Fruit fly (Drosophila melanogaster) whole organism, embryonic: ENCODE data around the gene fz.

ENCODE experiments used
- Asciz ChIP-seq: fragments of 200-800 bp; sonication (Bioruptor generic); optimal IDR thresholded peaks from 2 replicates; lab custom pipeline; 2017; ENCODE audit warnings: missing biosample characterization, mild to moderate bottlenecking, missing genetic modification characterization, missing genetic modification reagents
- Awh ChIP-seq: fragments of 200-800 bp; sonication (Bioruptor generic); IDR thresholded peaks from 2 replicates; pipeline ENCODE4, ENCODE4 v1.3.6; 2022; ENCODE audit warnings: missing biosample characterization, missing genetic modification characterization
- CG1024 ChIP-seq: fragments of 200-800 bp; sonication (Bioruptor generic); IDR thresholded peaks from 2 replicates; pipeline ENCODE4 v1.3.6; 2022; ENCODE audit warnings: missing biosample characterization, missing genetic modification characterization
- CG11247 ChIP-seq: fragments of 200-800 bp; sonication (Bioruptor generic); IDR thresholded peaks from 2 replicates; pipeline ENCODE4 v1.3.6; 2022; ENCODE audit warnings: missing biosample characterization, missing genetic modification characterization
- CG11695 ChIP-seq: fragments of 200-800 bp; sonication (Bioruptor generic); IDR thresholded peaks from 3 replicates; pipeline ENCODE4 v1.3.6; 2022; ENCODE audit warnings: missing biosample characterization, missing genetic modification characterization
- CG13123 ChIP-seq: fragments of 200-800 bp; sonication (Bioruptor generic); optimal IDR thresholded peaks from 2 replicates; lab custom pipeline; 2016; ENCODE audit warnings: missing biosample characterization, missing genetic modification characterization
- CG16813 ChIP-seq: fragments of 200-800 bp; sonication (Bioruptor generic); IDR thresholded peaks from 3 replicates; pipeline ENCODE4 v1.3.6; 2022; ENCODE audit warnings: missing biosample characterization, missing genetic modification characterization; ENCODE audit not compliant: partially characterized antibody
- CG17186 ChIP-seq: fragments of 200-800 bp; sonication (Bioruptor generic); optimal IDR thresholded peaks from 3 replicates; lab custom pipeline; 2017; ENCODE audit warnings: missing biosample characterization, missing genetic modification reagents, missing genetic modification characterization
- CG17361 ChIP-seq: fragments of 200-800 bp; sonication (Bioruptor generic); IDR thresholded peaks from 3 replicates; pipeline ENCODE4 v1.3.6; 2022; ENCODE audit warnings: missing biosample characterization, missing genetic modification characterization
- CG17802 ChIP-seq: fragments of 200-800 bp; sonication (Bioruptor generic); optimal IDR thresholded peaks from 2 replicates; lab custom pipeline; 2018; ENCODE audit warnings: missing biosample characterization, mild to moderate bottlenecking, missing genetic modification characterization, moderate library complexity
- CG17829 ChIP-seq: fragments of 200-800 bp; optimal IDR thresholded peaks from 2 replicates; lab custom pipeline; 2019; ENCODE audit warnings: missing biosample characterization, mild to moderate bottlenecking, missing genetic modification characterization, moderate library complexity
- CG18262 ChIP-seq: fragments of 200-800 bp; optimal IDR thresholded peaks from 3 replicates; lab custom pipeline; 2019; ENCODE audit warnings: missing biosample characterization, mild to moderate bottlenecking, missing genetic modification characterization, moderate library complexity
- CG1832 ChIP-seq: fragments of 200-800 bp; sonication (Bioruptor generic); optimal IDR thresholded peaks from 2 replicates; lab custom pipeline; 2017; ENCODE audit warnings: missing biosample characterization, mild to moderate bottlenecking, missing genetic modification characterization, inconsistent platforms
- CG2712 ChIP-seq: fragments of 200-800 bp; optimal IDR thresholded peaks from 3 replicates; lab custom pipeline; 2019; ENCODE audit warnings: missing biosample characterization, mild to moderate bottlenecking, missing genetic modification characterization, moderate library complexity
- CG31441 ChIP-seq: fragments of 200-800 bp; sonication (Bioruptor generic); IDR thresholded peaks from 2 replicates; pipeline ENCODE4 v1.3.6; 2022; ENCODE audit warnings: missing biosample characterization, missing genetic modification characterization
- CG32772 ChIP-seq: fragments of 200-800 bp; sonication (Bioruptor generic); IDR thresholded peaks from 2 replicates; pipeline ENCODE4 v1.3.6; 2022; ENCODE audit warnings: missing biosample characterization, missing genetic modification characterization
- CG4707 ChIP-seq: fragments of 200-800 bp; sonication (Bioruptor generic); optimal IDR thresholded peaks from 2 replicates; lab custom pipeline; 2018; ENCODE audit warnings: missing biosample characterization, mild to moderate bottlenecking, missing genetic modification characterization, moderate library complexity
- CG7372 ChIP-seq: fragments of 200-800 bp; sonication (Bioruptor generic); IDR thresholded peaks from 2 replicates; pipeline ENCODE4 v1.3.6; 2022; ENCODE audit warnings: missing biosample characterization, missing genetic modification characterization
- CG7556 ChIP-seq: fragments of 200-800 bp; sonication (Bioruptor generic); optimal IDR thresholded peaks from 2 replicates; lab custom pipeline; 2017; ENCODE audit warnings: missing biosample characterization, mild to moderate bottlenecking, missing genetic modification characterization
- CG8388 ChIP-seq: fragments of 200-800 bp; sonication (Bioruptor generic); optimal IDR thresholded peaks from 2 replicates; lab custom pipeline; 2019; ENCODE audit warnings: missing biosample characterization, mild to moderate bottlenecking, missing genetic modification characterization, moderate library complexity
- Chrac-16 ChIP-seq: fragments of 200-800 bp; sonication (Bioruptor generic); optimal IDR thresholded peaks from 3 replicates; lab custom pipeline; 2016; ENCODE audit warnings: missing biosample characterization, missing genetic modification characterization
- CkIIα-i1 ChIP-seq: fragments of 200-800 bp; sonication (Bioruptor generic); IDR thresholded peaks from 2 replicates; pipeline ENCODE4 v1.3.6; 2022; ENCODE audit warnings: missing biosample characterization, missing genetic modification characterization
- D19A ChIP-seq: fragments of 200-800 bp; optimal IDR thresholded peaks from 3 replicates; lab custom pipeline; 2019; ENCODE audit warnings: missing biosample characterization, mild to moderate bottlenecking, missing genetic modification characterization, moderate library complexity
- Ets65A ChIP-seq: fragments of 200-800 bp; sonication (Bioruptor generic); peaks from one replicate; lab custom pipeline; 2016; ENCODE audit warnings: missing biosample characterization, missing genetic modification characterization
- Myb ChIP-seq: fragments of 200-800 bp; sonication (Bioruptor generic); optimal IDR thresholded peaks from 2 replicates; lab custom pipeline; 2016; ENCODE audit warnings: missing biosample characterization, missing genetic modification characterization
- Rfx ChIP-seq: fragments of 200-800 bp; sonication (Bioruptor generic); IDR thresholded peaks from 2 replicates; pipeline ENCODE4 v1.3.6; 2022; ENCODE audit warnings: missing biosample characterization, missing genetic modification characterization
- Sox102F ChIP-seq: fragments of 200-800 bp; sonication (Bioruptor generic); optimal IDR thresholded peaks from 2 replicates; lab custom pipeline; 2018; ENCODE audit warnings: missing biosample characterization, mild to moderate bottlenecking, missing genetic modification characterization, moderate library complexity
- Ssrp ChIP-seq: fragments of 200-800 bp; sonication (Bioruptor generic); optimal IDR thresholded peaks from 2 replicates; lab custom pipeline; 2018; ENCODE audit warnings: missing biosample characterization, mild to moderate bottlenecking, missing genetic modification characterization, moderate library complexity
- cg ChIP-seq: fragments of 200-800 bp; sonication (Bioruptor generic); optimal IDR thresholded peaks from 3 replicates; lab custom pipeline; 2019; ENCODE audit warnings: missing biosample characterization, mild to moderate bottlenecking, missing genetic modification characterization, moderate library complexity
- chinmo ChIP-seq: fragments of 200-800 bp; sonication (Bioruptor generic); IDR thresholded peaks from 4 replicates; pipeline ENCODE4 v1.3.6; 2022; ENCODE audit warnings: missing biosample characterization, missing genetic modification characterization; ENCODE audit not compliant: partially characterized antibody
- dan ChIP-seq: fragments of 200-800 bp; sonication (Bioruptor generic); IDR thresholded peaks from 2 replicates; pipeline ENCODE4 v1.3.6; 2022; ENCODE audit warnings: missing biosample characterization, missing genetic modification characterization
- dysf ChIP-seq: fragments of 200-800 bp; sonication (Bioruptor generic); IDR thresholded peaks from 3 replicates; pipeline ENCODE4 v1.3.6; 2022; ENCODE audit warnings: missing biosample characterization, missing genetic modification characterization
- eve ChIP-seq, 2 experiments: fragments of >200 bp; optimal IDR thresholded peaks; 2 replicates each; lab custom pipeline; 2017; ENCODE audit warnings: missing biosample characterization in 2 of 2, missing genetic modification characterization in 2 of 2
- fru ChIP-seq: fragments of >200 bp; optimal IDR thresholded peaks from 2 replicates; lab custom pipeline; 2017
- gem ChIP-seq: fragments of 200-800 bp; sonication (Bioruptor generic); optimal IDR thresholded peaks from 2 replicates; lab custom pipeline; 2019; ENCODE audit warnings: missing biosample characterization, mild to moderate bottlenecking, missing genetic modification characterization, moderate library complexity
- gsb-n ChIP-seq: fragments of 200-800 bp; sonication (Bioruptor generic); optimal IDR thresholded peaks from 3 replicates; lab custom pipeline; 2018; ENCODE audit warnings: missing biosample characterization, mild to moderate bottlenecking, missing genetic modification characterization
- maf-S ChIP-seq: fragments of 200-800 bp; sonication (Bioruptor generic); optimal IDR thresholded peaks from 2 replicates; lab custom pipeline; 2016; ENCODE audit warnings: missing biosample characterization, missing genetic modification characterization
- nmo ChIP-seq: fragments of 200-800 bp; sonication (Bioruptor generic); optimal IDR thresholded peaks from 2 replicates; lab custom pipeline; 2018; ENCODE audit warnings: missing biosample characterization, mild to moderate bottlenecking, missing genetic modification characterization, moderate library complexity
- nom ChIP-seq: fragments of 200-800 bp; sonication (Bioruptor generic); optimal IDR thresholded peaks from 2 replicates; lab custom pipeline; 2017; ENCODE audit warnings: missing biosample characterization, missing genetic modification characterization, mild to moderate bottlenecking, moderate library complexity, missing genetic modification reagents
- p53 ChIP-seq: fragments of 200-800 bp; sonication (Bioruptor generic); optimal IDR thresholded peaks from 2 replicates; lab custom pipeline; 2016; ENCODE audit warnings: missing biosample characterization, missing genetic modification characterization
- phol ChIP-seq: fragments of 200-800 bp; sonication (Bioruptor generic); optimal IDR thresholded peaks from 3 replicates; lab custom pipeline; 2018; ENCODE audit warnings: missing biosample characterization, mild to moderate bottlenecking, missing genetic modification characterization, moderate library complexity
- prd ChIP-seq, 3 experiments: fragments of >200 bp in 2 of 3; fragments of 200-800 bp in 1 of 3; sonication (Bioruptor generic) in 1 of 3; optimal IDR thresholded peaks in 2 of 3; IDR thresholded peaks in 1 of 3; 2 replicates in 2 of 3; 3 replicates in 1 of 3; pipeline versions ENCODE4 v1.3.6 to Lab custom; 2017 to 2022; ENCODE audit warnings: missing biosample characterization in 1 of 3, missing genetic modification characterization in 1 of 3
- pros ChIP-seq: fragments of 200-800 bp; sonication (Bioruptor generic); optimal IDR thresholded peaks from 3 replicates; lab custom pipeline; 2019; ENCODE audit warnings: missing biosample characterization, mild to moderate bottlenecking, missing genetic modification characterization, moderate library complexity
- rib ChIP-seq: fragments of 200-800 bp; sonication (Bioruptor generic); IDR thresholded peaks from 2 replicates; pipeline ENCODE4 v1.3.6; 2022; ENCODE audit warnings: missing biosample characterization, missing genetic modification characterization
- row ChIP-seq: fragments of 200-800 bp; sonication (Bioruptor generic); IDR thresholded peaks from 3 replicates; pipeline ENCODE4 v1.3.6; 2022; ENCODE audit warnings: missing biosample characterization, missing genetic modification characterization
- salm ChIP-seq: fragments of 200-800 bp; sonication (Bioruptor generic); optimal IDR thresholded peaks from 2 replicates; lab custom pipeline; 2018; ENCODE audit warnings: missing biosample characterization, mild to moderate bottlenecking, missing genetic modification characterization
- shn ChIP-seq: fragments of 200-800 bp; sonication (Bioruptor generic); optimal IDR thresholded peaks from 3 replicates; lab custom pipeline; 2016; ENCODE audit warnings: missing biosample characterization, missing genetic modification characterization
- tll ChIP-seq, 2 experiments: fragments of 200-800 bp in 1 of 2; fragments of >200 bp in 1 of 2; sonication (Bioruptor generic) in 1 of 2; optimal IDR thresholded peaks; 2 replicates each; lab custom pipeline; 2017 to 2019; ENCODE audit warnings: missing biosample characterization in 2 of 2, missing genetic modification characterization in 2 of 2, mild to moderate bottlenecking in 1 of 2, moderate library complexity in 1 of 2

fz gene

DNA sequence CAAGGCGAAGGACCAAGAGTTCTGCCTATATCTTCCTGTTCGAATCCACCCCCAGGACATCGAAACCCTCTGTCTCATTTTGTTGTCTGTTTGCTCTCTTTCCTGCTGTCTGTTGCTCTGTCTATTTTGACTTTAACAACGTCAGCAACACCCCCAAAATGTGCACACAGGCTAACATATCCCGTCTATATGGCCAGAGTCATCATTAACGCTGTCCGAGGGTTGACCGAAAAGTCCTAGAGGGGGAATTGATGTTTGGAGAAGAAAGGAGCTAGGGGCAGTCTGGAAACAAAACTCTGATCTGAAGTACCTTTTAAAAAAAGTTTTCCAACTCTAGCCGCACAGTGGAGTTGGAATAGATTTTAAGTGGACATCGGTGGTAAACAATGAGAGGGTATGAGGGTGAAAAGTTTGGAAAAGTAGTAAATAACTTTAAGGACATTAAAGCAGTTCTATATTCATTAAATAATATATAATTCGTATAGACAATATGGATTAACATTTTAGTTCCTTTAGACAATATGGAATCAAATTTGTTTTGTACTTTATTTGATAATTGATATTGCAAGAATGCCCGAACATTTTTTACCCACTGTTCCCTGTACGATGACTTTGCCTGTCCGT, 26.7 kb downstream of the fz start (continued):
- TF ChIP-seq tll (GFP tag; optimal IDR thresholded peaks at IDR 0.05; lab: Kevin White, UChicago) (peak in 1 of 2 experiments; percentile 17), Sox102F (peak; percentile 29), Ets65A (peak; percentile 78), CG18262 (tag; lab: Kevin White, UChicago) (peak; percentile 55), fru (lab: Kevin White, UChicago) (no peak), gem (tag; lab: Kevin White, UChicago) (peak; percentile 29), eve (GFP tag; optimal IDR thresholded peaks at IDR 0.05; lab: Kevin White, UChicago) (peak in 1 of 2 experiments; percentile 33), nmo (GFP tag; lab: Kevin White, UChicago) (peak; percentile 2), CG11695 (GFP tag; lab: Robert Waterston, UW) (peak; percentile 51; the same call in 2 of the 3 replicates), Asciz (GFP tag; lab: Kevin White, UChicago) (peak; percentile 12), Myb (GFP tag; lab: Kevin White, UChicago) (no peak), CG17186 (GFP tag; lab: Kevin White, UChicago) (no peak), CG11247 (GFP tag; lab: Robert Waterston, UW) (no peak), Chrac-16 (no peak), Ssrp (tag; lab: Kevin White, UChicago) (peak; percentile 3), CG4707 (peak; percentile 57), phol (tag; lab: Kevin White, UChicago) (peak; percentile 18), cg (GFP tag; lab: Kevin White, UChicago) (no peak), row (GFP tag; lab: Robert Waterston, UW) (0 out of 3 replicates have a peak, but pooled peaks have one; percentile 17), CG2712 (peak; percentile 37), Rfx (0 out of 2 replicates have a peak, but pooled peaks have one; percentile 5), CG31441 (GFP tag; lab: Robert Waterston, UW) (peak; percentile 44; the same call in 1 of the 2 replicates), D19A (tag; lab: Kevin White, UChicago) (peak; percentile 14), pros (GFP tag; lab: Kevin White, UChicago) (peak; percentile 86), CG1024 (no peak), CG32772 (GFP tag; lab: Robert Waterston, UW) (no peak), CG1832 (GFP tag; lab: Kevin White, UChicago) (no peak), CG16813 (GFP tag; lab: Robert Waterston, UW) (no peak), CkIIα-i1 (GFP tag; lab: Robert Waterston, UW) (no peak), CG7556 (GFP tag; lab: Kevin White, UChicago) (peak; percentile 16), CG13123 (GFP tag; lab: Kevin White, UChicago) (no peak), CG17829 (tag; lab: Kevin White, UChicago) (peak; percentile 9), shn (GFP tag; lab: Kevin White, UChicago) (no peak)

DNA sequence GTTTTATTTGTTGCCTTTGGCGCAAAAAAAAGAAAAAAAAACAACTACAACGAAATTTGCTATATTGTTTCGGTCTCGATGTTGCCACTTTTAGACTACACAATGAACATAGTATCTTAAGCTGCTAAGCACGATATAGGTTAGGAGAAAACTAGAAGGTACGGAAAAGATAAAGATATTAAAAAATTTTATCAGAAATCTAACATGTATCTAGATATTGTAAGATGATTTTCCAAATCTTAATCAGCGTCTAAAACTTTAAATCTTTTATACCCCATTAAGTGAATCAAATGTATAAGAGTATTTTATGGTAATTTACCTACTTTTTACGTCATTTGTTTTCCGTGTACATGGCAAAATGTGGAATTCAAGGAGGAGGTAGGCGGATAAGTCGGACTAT, 27.5 kb downstream of the fz start:
- TF ChIP-seq CG17361 (GFP tag; lab: Robert Waterston, UW), result no peak
- TF ChIP-seq CG11695 (GFP tag; lab: Robert Waterston, UW), result no peak
- TF ChIP-seq nom (GFP tag; lab: Kevin White, UChicago), result peak; percentile 3
- TF ChIP-seq CG7372 (GFP tag; lab: Robert Waterston, UW), result no peak
- no peak for TF ChIP-seq chinmo (GFP tag; lab: Robert Waterston, UW)

DNA sequence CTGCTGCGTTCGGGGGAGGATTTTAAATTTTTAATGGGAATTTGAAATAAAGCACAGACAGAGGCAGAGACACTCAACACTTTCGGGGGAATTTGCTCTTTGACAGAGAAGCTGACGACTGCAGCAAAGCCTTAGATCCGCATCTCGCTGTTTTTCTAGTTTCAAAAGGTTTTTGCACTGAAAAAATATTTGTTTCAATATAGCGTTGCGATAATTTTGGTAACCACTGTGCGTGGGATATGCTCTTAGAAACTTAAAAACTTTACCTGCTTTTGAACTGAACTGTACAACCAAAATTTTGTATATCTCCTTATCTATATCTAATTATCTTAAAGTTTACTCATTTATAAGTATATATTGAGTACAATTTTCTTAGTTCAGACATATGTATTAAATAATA, 29.1 kb downstream of the fz start:
- TF ChIP-seq gsb-n (peak; percentile 5), Awh (GFP tag; lab: Robert Waterston, UW) (no peak), maf-S (GFP tag; lab: Kevin White, UChicago) (no peak), CG17802 (tag; lab: Kevin White, UChicago) (no peak), p53 (GFP tag; lab: Kevin White, UChicago) (no peak), dysf (GFP tag; lab: Robert Waterston, UW) (no peak), rib (no peak), dan (GFP tag; lab: Robert Waterston, UW) (no peak), salm (no peak), prd (optimal IDR thresholded peaks at IDR 0.05; lab: Kevin White, UChicago) (no peak), prd (GFP tag; IDR thresholded peaks at IDR 0.05; lab: Robert Waterston, UW) (peak; percentile 6; the same call in 1 of the 3 replicates), gem (tag; lab: Kevin White, UChicago) (peak; percentile 51), phol (tag; lab: Kevin White, UChicago) (peak; percentile 14), CG8388 (peak; percentile 69)
